Fruit fly (Drosophila melanogaster): ENCODE data around the gene CG31141.

CG31141 gene

DNA sequence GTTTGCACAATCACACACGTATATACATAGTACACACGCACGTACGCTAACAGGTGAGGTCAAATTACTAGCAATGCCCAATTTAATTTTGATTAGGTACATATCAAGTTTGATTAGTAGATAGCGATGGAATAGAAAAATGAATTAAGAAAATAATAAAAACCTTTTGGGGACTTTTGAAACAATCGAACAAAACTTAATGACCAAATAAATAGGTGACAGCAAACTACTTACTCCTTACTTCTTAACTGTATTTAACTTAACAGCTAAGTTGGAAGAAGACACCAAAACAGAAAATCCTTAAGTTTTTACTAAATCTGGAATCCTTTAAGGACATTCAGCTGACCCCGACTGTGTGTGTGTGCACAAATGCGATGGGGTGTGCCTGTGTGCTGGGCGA, 21.1 kb upstream of the CG31141 start:
- TF ChIP-seq jim (GFP tag; optimal IDR thresholded peaks at IDR 0.05), result no peak
- TF ChIP-seq pan (optimal IDR thresholded peaks at IDR 0.05), result no peak
- no peak for TF ChIP-seq GATAd (GFP tag; optimal IDR thresholded peaks at IDR 0.05)
- TF ChIP-seq dsf (GFP tag; optimal IDR thresholded peaks at IDR 0.05; ENCODE audit: borderline replicate concordance), result no peak
- TF ChIP-seq Dfd (GFP tag; optimal IDR thresholded peaks at IDR 0.05), result no peak
- TF ChIP-seq HLH106 (tag; optimal IDR thresholded peaks at IDR 0.05), result no peak
- TF ChIP-seq br (GFP tag; optimal IDR thresholded peaks at IDR 0.05), result no peak
- TF ChIP-seq Vsx2 (GFP tag; optimal IDR thresholded peaks at IDR 0.05; ENCODE audit: partially characterized antibody), result no peak
- no peak for TF ChIP-seq Abd-B (GFP tag; optimal IDR thresholded peaks at IDR 0.05)
- TF ChIP-seq foxo (GFP tag; optimal IDR thresholded peaks at IDR 0.05), result no peak
- TF ChIP-seq h (GFP tag; optimal IDR thresholded peaks at IDR 0.05), result no peak
- no peak for TF ChIP-seq fru (GFP tag; optimal IDR thresholded peaks at IDR 0.05)
- TF ChIP-seq Sp1 (GFP tag; optimal IDR thresholded peaks at IDR 0.05), result no peak
- TF ChIP-seq CG32264 (GFP tag; optimal IDR thresholded peaks at IDR 0.05), result no peak
- TF ChIP-seq sage (GFP tag; optimal IDR thresholded peaks at IDR 0.05), result no peak
- no peak for TF ChIP-seq Hr83 (GFP tag; optimal IDR thresholded peaks at IDR 0.05; ENCODE audit: poor library complexity, severe bottlenecking)
- TF ChIP-seq usp (GFP tag; optimal IDR thresholded peaks at IDR 0.05), result no peak
- TF ChIP-seq CrebA (GFP tag; optimal IDR thresholded peaks at IDR 0.05; ENCODE audit: borderline replicate concordance), result no peak

DNA sequence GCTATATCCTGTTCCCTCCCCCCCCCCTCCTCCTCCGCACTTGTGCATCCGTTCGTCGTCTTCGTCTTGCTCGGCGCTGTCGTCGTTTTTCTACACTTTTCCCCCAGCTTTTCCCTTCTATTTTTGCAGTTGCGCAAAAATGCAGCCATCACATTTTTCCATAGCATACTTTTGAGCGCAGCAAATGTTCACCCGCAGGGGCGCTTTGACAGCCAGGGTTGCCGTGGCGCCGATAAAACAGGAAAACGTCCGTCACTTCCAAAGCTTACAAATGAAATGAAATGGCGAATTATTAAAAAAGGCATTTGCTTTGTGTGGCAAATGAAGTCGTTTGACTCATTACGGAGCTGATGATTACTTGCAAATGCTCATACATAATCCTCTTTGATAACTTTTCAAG, 20.5 kb upstream of the CG31141 start:
- no peak for TF ChIP-seq Rel (GFP tag; optimal IDR thresholded peaks at IDR 0.05)
- peak; percentile 26 for TF ChIP-seq Rel (tag; optimal IDR thresholded peaks at IDR 0.05)
- no peak for TF ChIP-seq Myc (optimal IDR thresholded peaks at IDR 0.05)

DNA sequence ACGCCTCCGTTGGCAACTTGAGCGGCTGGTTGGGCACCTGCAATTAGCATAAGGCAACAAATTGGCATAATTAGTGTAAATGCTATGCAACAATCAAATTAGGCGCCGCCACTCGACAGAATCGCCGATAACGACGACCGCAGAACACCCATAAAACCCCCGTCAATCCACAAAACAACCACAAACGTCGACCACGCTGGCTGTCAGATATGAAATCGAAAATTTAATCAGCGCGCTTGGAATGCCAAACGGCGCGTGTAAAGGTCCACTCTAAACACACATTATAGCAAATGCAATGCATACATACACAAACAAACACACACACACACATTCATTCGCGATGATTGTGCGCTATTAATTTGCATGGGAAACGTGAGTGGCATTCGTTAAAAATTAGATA, 19.7 kb upstream of the CG31141 start:
- no peak for TF ChIP-seq Rel (GFP tag; optimal IDR thresholded peaks at IDR 0.05)
- peak; percentile 71 for TF ChIP-seq Rel (tag; optimal IDR thresholded peaks at IDR 0.05)
- TF ChIP-seq HLH106 (tag; optimal IDR thresholded peaks at IDR 0.05), result no peak
- TF ChIP-seq Dfd (GFP tag; optimal IDR thresholded peaks at IDR 0.05), result no peak

DNA sequence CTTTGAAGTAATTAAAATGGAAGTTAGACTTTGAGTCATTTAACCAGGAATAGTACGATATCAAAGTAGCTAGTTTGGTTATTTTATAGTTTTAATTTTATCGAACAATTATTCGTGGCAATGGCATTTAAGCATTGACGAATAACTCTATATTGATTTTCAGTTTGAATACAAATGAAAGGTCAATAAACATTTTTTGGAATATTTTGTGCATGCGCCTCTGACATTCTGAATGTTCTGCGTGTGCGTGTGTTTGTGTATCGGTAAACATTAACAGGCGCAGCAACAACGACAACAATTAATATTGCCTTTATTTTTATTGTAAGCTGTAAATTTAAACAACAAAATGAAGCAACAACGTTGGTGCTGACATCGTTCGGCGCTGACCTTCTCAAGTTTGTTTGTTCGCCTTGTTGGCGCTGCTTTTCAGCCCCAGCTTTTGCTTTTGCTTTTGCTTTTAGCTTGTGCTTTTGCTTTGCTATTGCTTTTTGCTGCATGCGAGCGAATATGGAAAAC, 13.7 kb upstream of the CG31141 start:
- peak in 1 of 2 experiments; percentile 53 for TF ChIP-seq foxo (GFP tag; optimal IDR thresholded peaks at IDR 0.05)
- no peak for TF ChIP-seq dl (GFP tag; optimal IDR thresholded peaks at IDR 0.05; ENCODE audit: insufficient read depth in 1 of 2, partially characterized antibody in 2 of 2)
- peak; percentile 26 for TF ChIP-seq woc (GFP tag; optimal IDR thresholded peaks at IDR 0.05)
- TF ChIP-seq psq (GFP tag; optimal IDR thresholded peaks at IDR 0.05), result peak; percentile 61
- TF ChIP-seq Jra (GFP tag; optimal IDR thresholded peaks at IDR 0.05), result peak; percentile 7
- TF ChIP-seq sv (GFP tag; optimal IDR thresholded peaks at IDR 0.05), result no peak
- TF ChIP-seq Rel (GFP tag; optimal IDR thresholded peaks at IDR 0.05), result no peak
- TF ChIP-seq Rel (tag; optimal IDR thresholded peaks at IDR 0.05), result no peak
- peak; percentile 48 for TF ChIP-seq dmrt93B (GFP tag; optimal IDR thresholded peaks at IDR 0.05)
- TF ChIP-seq fru (GFP tag; optimal IDR thresholded peaks at IDR 0.05), result peak; percentile 53
- TF ChIP-seq ey (GFP tag; optimal IDR thresholded peaks at IDR 0.05), result peak; percentile 63
- TF ChIP-seq HLH106 (tag; optimal IDR thresholded peaks at IDR 0.05), result peak; percentile 55
- TF ChIP-seq Sp1 (GFP tag; optimal IDR thresholded peaks at IDR 0.05), result peak; percentile 62
- peak; percentile 71 for TF ChIP-seq tai (GFP tag; optimal IDR thresholded peaks at IDR 0.05)
- peak; percentile 26 for TF ChIP-seq Hnf4 (GFP tag; optimal IDR thresholded peaks at IDR 0.05)
- TF ChIP-seq Hr78 (GFP tag; optimal IDR thresholded peaks at IDR 0.05), result no peak
- peak; percentile 75 for TF ChIP-seq h (GFP tag; optimal IDR thresholded peaks at IDR 0.05)
- TF ChIP-seq Dfd (GFP tag; optimal IDR thresholded peaks at IDR 0.05), result no peak
- peak; percentile 67 for TF ChIP-seq OdsH (GFP tag; optimal IDR thresholded peaks at IDR 0.05)
- peak; percentile 72 for TF ChIP-seq rgr (GFP tag; optimal IDR thresholded peaks at IDR 0.05)
- peak; percentile 67 for TF ChIP-seq br (GFP tag; optimal IDR thresholded peaks at IDR 0.05)
- TF ChIP-seq brk (GFP tag; optimal IDR thresholded peaks at IDR 0.05), result peak; percentile 49
- TF ChIP-seq Hr83 (GFP tag; optimal IDR thresholded peaks at IDR 0.05; ENCODE audit: poor library complexity, severe bottlenecking), result no peak
- no peak for TF ChIP-seq Vsx2 (GFP tag; optimal IDR thresholded peaks at IDR 0.05; ENCODE audit: partially characterized antibody)

Data from whole organism, wandering third instar larva.